Worm (Caenorhabditis elegans) whole organism, L4/young adult: ENCODE results near the gene cdd-2.

ENCODE experiments used
- dao-5 ChIP-seq: sonication (generic microtip); optimal IDR thresholded peaks from 2 replicates; lab custom pipeline; 2016; ENCODE audit warnings: missing genotype, missing genetic modification characterization, moderate library complexity, missing compliant biosample characterization
- him-1 ChIP-seq: sonication (generic microtip); optimal IDR thresholded peaks from 2 replicates; lab custom pipeline; 2016; ENCODE audit warnings: missing genotype, missing genetic modification reagents, missing genetic modification characterization, missing compliant biosample characterization

ce11 chrIV:7552100-7552499, 4.4 kb upstream of the cdd-2 start:
- TF ChIP-seq him-1 (tag; lab: Kevin White, UChicago) (no peak), dao-5 (no peak)
